Fruit fly (Drosophila melanogaster): ENCODE measurements around the gene CG12795.

DNA sequence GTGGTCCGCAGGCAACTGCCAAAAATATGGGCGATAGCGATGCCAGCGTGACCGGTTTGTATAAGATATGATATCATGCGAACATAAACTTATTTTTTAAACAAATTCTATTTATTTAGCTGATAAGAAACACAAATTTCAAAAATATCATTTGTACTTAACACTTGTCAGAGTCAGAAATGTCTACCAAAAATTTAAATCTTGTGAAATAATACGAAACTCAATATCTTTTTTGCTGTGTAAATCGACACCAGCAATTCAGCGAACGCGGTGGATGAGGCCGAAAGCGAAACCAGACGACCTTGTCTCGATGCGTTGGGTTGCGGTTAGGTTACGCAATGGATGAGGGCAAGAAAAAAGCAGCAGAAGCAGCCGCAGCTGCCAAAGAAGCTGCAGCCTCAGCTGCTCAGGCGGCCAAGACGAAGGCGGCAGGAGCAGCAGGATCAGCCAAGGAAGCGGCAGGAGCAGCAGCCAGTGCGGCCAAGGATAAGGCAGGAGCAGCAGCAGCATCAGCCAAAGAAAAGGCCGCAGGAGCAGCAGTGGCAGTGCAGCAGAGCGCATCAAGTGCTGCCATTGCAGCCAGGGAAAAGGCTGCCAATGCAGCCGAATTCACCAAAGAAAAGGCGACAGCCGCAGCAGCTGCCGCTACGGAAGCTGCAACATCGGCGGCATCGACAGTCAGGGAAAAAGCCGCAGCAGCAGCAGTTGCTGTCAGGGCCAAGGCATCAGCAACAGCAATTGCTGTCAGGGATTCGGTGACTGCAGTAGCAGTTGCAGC lies 35.5 kb upstream of the CG12795 start, which contains the start of gene CG31952:
- no peak for TF ChIP-seq Crg-1 (GFP tag; optimal IDR thresholded peaks at IDR 0.05)
- no peak for TF ChIP-seq CG7045 (GFP tag; optimal IDR thresholded peaks at IDR 0.05)
- TF ChIP-seq CG33017 (tag; optimal IDR thresholded peaks at IDR 0.05), result no peak
